Worm (Caenorhabditis elegans) whole organism, L3 larva: ENCODE data around the gene srw-101.

Experiments used
- ZK546.5 ChIP-seq: sonication (generic microtip); optimal IDR thresholded peaks from 2 replicates; lab custom pipeline; 2017; ENCODE audit warnings: missing biosample characterization, missing genetic modification characterization
- ceh-28 ChIP-seq: fragments of 150-350 bp; optimal IDR thresholded peaks from 2 replicates; lab custom pipeline; 2014; ENCODE audit warnings: missing biosample characterization, missing genetic modification reagents, missing genetic modification characterization
- elt-1 ChIP-seq: fragments of 150-350 bp; optimal IDR thresholded peaks from 2 replicates; lab custom pipeline; 2014; ENCODE audit warnings: missing biosample characterization, missing genetic modification characterization
- fos-1 ChIP-seq: fragments of 150-350 bp; optimal IDR thresholded peaks from 2 replicates; lab custom pipeline; 2014; ENCODE audit warnings: missing biosample characterization, missing genetic modification characterization
- jun-1 ChIP-seq: fragments of 150-350 bp; optimal IDR thresholded peaks from 2 replicates; lab custom pipeline; 2014; ENCODE audit warnings: missing biosample characterization, missing genetic modification reagents, missing genetic modification characterization
- lin-39 ChIP-seq: fragments of 150-350 bp; optimal IDR thresholded peaks from 2 replicates; lab custom pipeline; 2018; ENCODE audit warnings: missing biosample characterization, missing genetic modification reagents, missing genetic modification characterization
- nhr-28 ChIP-seq: fragments of 150-350 bp; optimal IDR thresholded peaks from 2 replicates; lab custom pipeline; 2014; ENCODE audit warnings: missing biosample characterization, missing genetic modification characterization
- nhr-67 ChIP-seq: fragments of 150-350 bp; optimal IDR thresholded peaks from 2 replicates; lab custom pipeline; 2014; ENCODE audit warnings: missing biosample characterization, missing genetic modification characterization
- pha-4 ChIP-seq: fragments of 150-350 bp; optimal IDR thresholded peaks from 2 replicates; lab custom pipeline; 2014; ENCODE audit warnings: missing biosample characterization, missing genetic modification reagents, missing genetic modification characterization
- pqm-1 ChIP-seq: fragments of 150-350 bp; optimal IDR thresholded peaks from 2 replicates; lab custom pipeline; 2017; ENCODE audit warnings: missing biosample characterization, missing genetic modification characterization, inconsistent platforms
- skn-1 ChIP-seq: fragments of 150-350 bp; optimal IDR thresholded peaks from 2 replicates; lab custom pipeline; 2014; ENCODE audit warnings: missing biosample characterization, missing genetic modification characterization
- unc-39 ChIP-seq: sonication (generic microtip); optimal IDR thresholded peaks from 4 replicates; lab custom pipeline; 2017; ENCODE audit warnings: missing biosample characterization, missing genetic modification characterization
- ztf-11 ChIP-seq: fragments of 150-350 bp; optimal IDR thresholded peaks from 2 replicates; lab custom pipeline; 2014; ENCODE audit warnings: missing biosample characterization, missing genetic modification characterization

DNA sequence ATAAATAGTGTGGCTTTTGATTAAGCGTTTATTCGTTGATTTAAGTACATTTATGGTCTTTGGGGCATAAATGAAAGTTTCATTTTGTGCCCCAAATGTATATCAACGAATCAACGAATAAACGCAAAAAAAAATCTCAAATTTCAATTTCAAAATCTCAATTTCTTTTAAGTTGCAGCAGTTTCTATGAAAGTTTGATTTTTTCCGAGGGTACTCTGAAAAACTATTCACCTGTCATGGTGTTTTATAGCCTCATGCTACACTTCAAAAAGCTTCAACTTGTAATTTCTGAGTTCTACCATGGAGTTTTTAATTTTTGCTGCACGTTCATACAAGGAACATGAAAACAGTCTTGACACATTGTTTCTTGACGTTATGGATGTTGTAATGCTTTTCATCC lies 30.4 kb downstream of the srw-101 start, which contains the start of gene ZK697.1:
- TF ChIP-seq fos-1 (tag; lab: Kevin White, UChicago) (no peak), lin-39 (tag; lab: Kevin White, UChicago) (no peak), ztf-11 (tag; lab: Kevin White, UChicago) (no peak), skn-1 (no peak), unc-39 (no peak), jun-1 (tag; lab: Kevin White, UChicago) (no peak), ZK546.5 (tag; lab: Kevin White, UChicago) (no peak), nhr-67 (no peak), pha-4 (tag; lab: Kevin White, UChicago) (no peak), pqm-1 (tag; lab: Kevin White, UChicago) (no peak), nhr-28 (tag; lab: Kevin White, UChicago) (no peak), ceh-28 (tag; lab: Kevin White, UChicago) (no peak), elt-1 (no peak)
